Worm (Caenorhabditis elegans) whole organism, young adult: ENCODE results near the gene H05C05.4.

Experiments used
- B0019.2 ChIP-seq: fragments of 200-800 bp; sonication (Bioruptor generic); conservative IDR thresholded peaks from 2 replicates; pipeline ENCODE4 v1.3.6; 2022; ENCODE audit warnings: missing genetic modification reagents, missing genetic modification characterization, missing compliant biosample characterization
- F10E7.11 ChIP-seq: sonication (generic microtip); optimal IDR thresholded peaks from 2 replicates; lab custom pipeline; 2017; ENCODE audit warnings: mild to moderate bottlenecking, missing genetic modification characterization, moderate library complexity, missing compliant biosample characterization
- F23B12.7 ChIP-seq: sonication (generic microtip); optimal IDR thresholded peaks from 2 replicates; lab custom pipeline; 2017; ENCODE audit warnings: missing genetic modification characterization, mild to moderate bottlenecking, missing compliant biosample characterization, antibody characterized with exemption, moderate library complexity; ENCODE audit not compliant: insufficient read depth
- F33H1.4 ChIP-seq: fragments of 200-800 bp; sonication (Bioruptor generic); IDR thresholded peaks from 2 replicates; pipeline ENCODE4 v1.3.6; 2022; ENCODE audit warnings: missing genetic modification reagents, missing genetic modification characterization, missing compliant biosample characterization
- K11D2.4 ChIP-seq: fragments of 200-800 bp; sonication (Bioruptor generic); IDR thresholded peaks from 2 replicates; pipeline ENCODE4 v1.3.6; 2022; ENCODE audit warnings: missing genetic modification reagents, missing genetic modification characterization, missing compliant biosample characterization
- T07F8.4 ChIP-seq: sonication (generic microtip); optimal IDR thresholded peaks from 2 replicates; lab custom pipeline; 2016; ENCODE audit warnings: mild to moderate bottlenecking, missing genetic modification characterization, moderate library complexity, missing compliant biosample characterization
- T26A5.8 ChIP-seq: sonication (generic microtip); optimal IDR thresholded peaks from 2 replicates; lab custom pipeline; 2016; ENCODE audit warnings: missing genetic modification characterization, missing compliant biosample characterization
- Y53G8AR.9 ChIP-seq: fragments of 200-800 bp; sonication (Bioruptor generic); conservative IDR thresholded peaks from 2 replicates; pipeline ENCODE4 v1.3.6; 2022; ENCODE audit warnings: missing genetic modification reagents, missing genetic modification characterization, missing compliant biosample characterization
- Y56A3A.18 ChIP-seq: fragments of 200-800 bp; sonication (Bioruptor generic); IDR thresholded peaks from 2 replicates; pipeline ENCODE4 v1.3.6; 2022; ENCODE audit warnings: missing genetic modification reagents, missing genetic modification characterization, missing compliant biosample characterization
- akir-1 ChIP-seq: fragments of 200-800 bp; sonication (Bioruptor generic); optimal IDR thresholded peaks from 2 replicates; lab custom pipeline; 2018; ENCODE audit warnings: mild to moderate bottlenecking, missing genetic modification characterization, moderate library complexity, missing compliant biosample characterization
- ama-1 ChIP-seq, 3 experiments: fragments of 150-350 bp in 1 of 3; sonication (generic microtip) in 2 of 3; optimal IDR thresholded peaks; 2 replicates each; lab custom pipeline; 2014 to 2018; ENCODE audit warnings: missing biosample characterization in 2 of 3, missing genetic modification characterization in 2 of 3, missing genetic modification reagents in 2 of 3
- atf-7 ChIP-seq: sonication (generic microtip); optimal IDR thresholded peaks from 2 replicates; lab custom pipeline; 2017; ENCODE audit warnings: mild to moderate bottlenecking, missing genetic modification characterization, missing compliant biosample characterization
- athp-1 ChIP-seq: sonication (generic microtip); optimal IDR thresholded peaks from 2 replicates; lab custom pipeline; 2017; ENCODE audit warnings: mild to moderate bottlenecking, missing genetic modification characterization, missing compliant biosample characterization
- attf-6 ChIP-seq: fragments of 200-800 bp; sonication (Bioruptor generic); IDR thresholded peaks from 2 replicates; pipeline ENCODE4 v1.3.6; 2022; ENCODE audit warnings: missing genetic modification reagents, missing genetic modification characterization, missing compliant biosample characterization
- efl-1 ChIP-seq: fragments of 150-350 bp; optimal IDR thresholded peaks from 2 replicates; lab custom pipeline; 2014; ENCODE audit warnings: missing biosample characterization, missing genetic modification reagents, missing genetic modification characterization
- him-1 ChIP-seq: sonication (generic microtip); optimal IDR thresholded peaks from 2 replicates; lab custom pipeline; 2016; ENCODE audit warnings: missing genotype, missing genetic modification reagents, missing genetic modification characterization, missing compliant biosample characterization
- hmg-1.2 ChIP-seq: fragments of 200-800 bp; sonication (Bioruptor generic); IDR thresholded peaks from 2 replicates; pipeline ENCODE4 v1.3.6; 2022; ENCODE audit warnings: missing genetic modification reagents, missing genetic modification characterization, missing compliant biosample characterization
- hrde-1 ChIP-seq: sonication (generic microtip); optimal IDR thresholded peaks from 2 replicates; lab custom pipeline; 2016; ENCODE audit warnings: missing genetic modification characterization, mild to moderate bottlenecking, missing compliant biosample characterization, moderate library complexity, missing genotype, missing genetic modification reagents, borderline replicate concordance
- let-607 ChIP-seq, 2 experiments: fragments of 200-800 bp in 1 of 2; sonication (Bioruptor generic) in 1 of 2; sonication (generic microtip) in 1 of 2; optimal IDR thresholded peaks; 2 replicates each; lab custom pipeline; 2016 to 2018; ENCODE audit warnings: mild to moderate bottlenecking in 2 of 2, missing compliant biosample characterization in 2 of 2, missing genetic modification characterization in 2 of 2, moderate library complexity in 2 of 2, missing genotype in 1 of 2
- lsl-1 ChIP-seq: fragments of 200-800 bp; sonication (Bioruptor generic); optimal IDR thresholded peaks from 2 replicates; lab custom pipeline; 2018; ENCODE audit warnings: mild to moderate bottlenecking, missing genetic modification characterization, moderate library complexity, missing compliant biosample characterization
- madf-6 ChIP-seq: fragments of 200-800 bp; sonication (Bioruptor generic); IDR thresholded peaks from 2 replicates; pipeline ENCODE4 v1.3.6; 2022; ENCODE audit warnings: missing genetic modification reagents, missing genetic modification characterization, missing compliant biosample characterization
- mes-4 ChIP-seq: sonication (generic microtip); optimal IDR thresholded peaks from 2 replicates; lab custom pipeline; 2016; ENCODE audit warnings: missing genotype, missing genetic modification characterization, missing compliant biosample characterization
- nfya-2 ChIP-seq: fragments of 200-800 bp; sonication (Bioruptor generic); IDR thresholded peaks from 2 replicates; pipeline ENCODE4 v1.3.6; 2022; ENCODE audit warnings: missing genetic modification reagents, missing genetic modification characterization, missing compliant biosample characterization
- nfyb-1 ChIP-seq: fragments of 200-800 bp; sonication (Bioruptor generic); IDR thresholded peaks from 2 replicates; pipeline ENCODE4 v1.3.6; 2022; ENCODE audit warnings: missing genetic modification reagents, missing genetic modification characterization, missing compliant biosample characterization
- nhr-179 ChIP-seq: sonication (generic microtip); optimal IDR thresholded peaks from 2 replicates; lab custom pipeline; 2016; ENCODE audit warnings: mild to moderate bottlenecking, missing genetic modification characterization, missing compliant biosample characterization
- nhr-27 ChIP-seq: fragments of 200-800 bp; sonication (Bioruptor generic); optimal IDR thresholded peaks from 2 replicates; lab custom pipeline; 2018; ENCODE audit warnings: mild to moderate bottlenecking, missing genetic modification characterization, moderate library complexity, missing compliant biosample characterization
- rcor-1 ChIP-seq: fragments of 200-800 bp; sonication (Bioruptor generic); IDR thresholded peaks from 2 replicates; pipeline ENCODE4 v1.3.6; 2022; ENCODE audit warnings: missing genetic modification reagents, missing genetic modification characterization, missing compliant biosample characterization
- repo-1 ChIP-seq: sonication (generic microtip); optimal IDR thresholded peaks from 2 replicates; lab custom pipeline; 2017; ENCODE audit warnings: mild to moderate bottlenecking, missing genetic modification characterization, missing compliant biosample characterization
- rpc-1 ChIP-seq, 2 experiments: fragments of 150-350 bp in 1 of 2; sonication (generic microtip) in 1 of 2; optimal IDR thresholded peaks; 2 replicates each; lab custom pipeline; 2014 to 2018; ENCODE audit warnings: missing biosample characterization in 1 of 2, missing genetic modification characterization in 1 of 2, missing genetic modification reagents in 1 of 2, missing genotype in 1 of 2
- sea-2 ChIP-seq: fragments of 200-800 bp; sonication (Bioruptor generic); IDR thresholded peaks from 2 replicates; pipeline ENCODE4 v1.3.6; 2022; ENCODE audit warnings: missing genetic modification characterization, missing compliant biosample characterization
- snpc-1.1 ChIP-seq: sonication (generic microtip); optimal IDR thresholded peaks from 2 replicates; lab custom pipeline; 2017; ENCODE audit warnings: missing genetic modification characterization, mild to moderate bottlenecking, missing compliant biosample characterization, antibody characterized with exemption, moderate library complexity, missing genotype, missing genetic modification reagents; ENCODE audit not compliant: insufficient read depth
- snpc-1.3 ChIP-seq: sonication (generic microtip); optimal IDR thresholded peaks from 2 replicates; lab custom pipeline; 2017; ENCODE audit warnings: missing genetic modification characterization, mild to moderate bottlenecking, missing compliant biosample characterization, antibody characterized with exemption, moderate library complexity, missing genotype, missing genetic modification reagents; ENCODE audit not compliant: insufficient read depth
- unc-62 ChIP-seq: fragments of 150-350 bp; optimal IDR thresholded peaks from 2 replicates; lab custom pipeline; 2014; ENCODE audit warnings: missing biosample characterization, missing genetic modification reagents, missing genetic modification characterization
- zfh-2 ChIP-seq: fragments of 200-800 bp; sonication (Bioruptor generic); conservative IDR thresholded peaks from 2 replicates; pipeline ENCODE4 v1.3.6; 2022; ENCODE audit warnings: missing genetic modification reagents, missing genetic modification characterization, missing compliant biosample characterization
- ztf-22 ChIP-seq: fragments of 200-800 bp; sonication (Bioruptor generic); optimal IDR thresholded peaks from 2 replicates; lab custom pipeline; 2018; ENCODE audit warnings: mild to moderate bottlenecking, missing genetic modification characterization, moderate library complexity, missing compliant biosample characterization
- ztf-26 ChIP-seq: sonication (generic microtip); optimal IDR thresholded peaks from 2 replicates; lab custom pipeline; 2017; ENCODE audit warnings: missing genetic modification characterization, missing compliant biosample characterization

H05C05.4 gene

ce11 chrIII:2946101-2946500 is at the start of gene H05C05.4:
Gene H05C05.4, minus strand, starts transcription at chrIII:2946201.
- TF ChIP-seq K11D2.4 (GFP tag; lab: Robert Waterston, UW) (no peak), madf-6 (GFP tag; lab: Robert Waterston, UW) (0 out of 2 replicates have a peak, but pooled peaks have one; percentile 3)

- TF ChIP-seq repo-1: no peak
- TF ChIP-seq Y53G8AR.9: no peak
These were observed 49.3 kb upstream of the H05C05.4 start for ce11 chrIII:2995288-2995687.

ce11 chrIII:2993963-2994362 is 48.0 kb upstream of the H05C05.4 start:
- TF ChIP-seq athp-1: no peak
- TF ChIP-seq F10E7.11 (tag; lab: Kevin White, UChicago): no peak
- peak; percentile 1 for TF ChIP-seq him-1 (tag; lab: Kevin White, UChicago)
- no peak for TF ChIP-seq nfya-2 (GFP tag; lab: Robert Waterston, UW)
- TF ChIP-seq B0019.2 (GFP tag; lab: Robert Waterston, UW): no peak
- TF ChIP-seq nhr-27 (tag; lab: Kevin White, UChicago): no peak

ce11 chrIII:2992234-2992633 is 46.2 kb upstream of the H05C05.4 start:
- peak; percentile 43; the same call in 1 of the 2 replicates for TF ChIP-seq zfh-2 (GFP tag; lab: Robert Waterston, UW)
- TF ChIP-seq ama-1 (optimal IDR thresholded peaks at IDR 0.05; lab: Kevin White, UChicago): no peak
- TF ChIP-seq ama-1 (GFP tag; optimal IDR thresholded peaks at IDR 0.05; lab: Kevin White, UChicago): no peak
- TF ChIP-seq hmg-1.2: peak; percentile 94
- TF ChIP-seq let-607 (tag; optimal IDR thresholded peaks at IDR 0.05; lab: Kevin White, UChicago): no peak
- no peak for TF ChIP-seq F23B12.7 (tag; lab: Kevin White, UChicago)

- TF ChIP-seq T07F8.4 (no peak), mes-4 (tag; lab: Kevin White, UChicago) (no peak), attf-6 (GFP tag; lab: Robert Waterston, UW) (no peak)
These were observed 44.0 kb upstream of the H05C05.4 start, which contains the start of gene Y55D5A.4 for ce11 chrIII:2989957-2990356. Gene Y55D5A.4, minus strand, starts transcription at chrIII:2990057.

- TF ChIP-seq hrde-1 (no peak), akir-1 (no peak), Y56A3A.18 (GFP tag; lab: Robert Waterston, UW) (no peak), atf-7 (tag; lab: Kevin White, UChicago) (no peak), nhr-179 (no peak), K11D2.4 (GFP tag; lab: Robert Waterston, UW) (no peak), efl-1 (GFP tag; lab: Kevin White, UChicago) (no peak), rpc-1 (optimal IDR thresholded peaks at IDR 0.05; lab: Kevin White, UChicago) (no peak), rpc-1 (tag; optimal IDR thresholded peaks at IDR 0.05; lab: Kevin White, UChicago) (no peak), athp-1 (no peak), rcor-1 (GFP tag; lab: Robert Waterston, UW) (no peak)
These were observed 37.0 kb upstream of the H05C05.4 start for ce11 chrIII:2983044-2983443.

ce11 chrIII:2982109-2982508 is 36.1 kb upstream of the H05C05.4 start, which contains the start of gene Y55D5A.1:
Gene Y55D5A.1, plus strand, starts transcription at chrIII:2982409.
- TF ChIP-seq lsl-1 (GFP tag; lab: Kevin White, UChicago) (no peak), sea-2 (GFP tag; lab: Robert Waterston, UW) (no peak), unc-62 (GFP tag; lab: Kevin White, UChicago) (no peak), T26A5.8 (tag; lab: Kevin White, UChicago) (no peak), athp-1 (no peak), F33H1.4 (GFP tag; lab: Robert Waterston, UW) (no peak), nfyb-1 (GFP tag; lab: Robert Waterston, UW) (no peak), snpc-1.1 (tag; lab: Kevin White, UChicago) (no peak), ztf-26 (tag; lab: Kevin White, UChicago) (no peak), snpc-1.3 (no peak), ztf-22 (GFP tag; lab: Kevin White, UChicago) (no peak), nfya-2 (GFP tag; lab: Robert Waterston, UW) (no peak), hrde-1 (no peak)
